Worm (Caenorhabditis elegans) whole organism, L3 larva: ENCODE data around the gene F21C10.11.

Source experiments
- aly-2 ChIP-seq: fragments of 150-350 bp; optimal IDR thresholded peaks from 2 replicates; lab custom pipeline; 2014; ENCODE audit warnings: missing biosample characterization, missing genetic modification characterization
- ceh-9 ChIP-seq: sonication (generic microtip); optimal IDR thresholded peaks from 2 replicates; lab custom pipeline; 2018; ENCODE audit warnings: missing biosample characterization, missing genetic modification characterization
- elt-3 ChIP-seq, 3 experiments: fragments of 150-350 bp in 1 of 3; sonication (generic microtip) in 2 of 3; optimal IDR thresholded peaks; 2 replicates in 2 of 3; 4 replicates in 1 of 3; lab custom pipeline; 2014 to 2017; ENCODE audit warnings: missing biosample characterization in 3 of 3, missing genetic modification characterization in 3 of 3
- jun-1 ChIP-seq: fragments of 150-350 bp; optimal IDR thresholded peaks from 2 replicates; lab custom pipeline; 2014; ENCODE audit warnings: missing biosample characterization, missing genetic modification reagents, missing genetic modification characterization
- mdl-1 ChIP-seq: fragments of 150-350 bp; optimal IDR thresholded peaks from 2 replicates; lab custom pipeline; 2014; ENCODE audit warnings: missing biosample characterization, missing genetic modification characterization
- pqm-1 ChIP-seq: fragments of 150-350 bp; optimal IDR thresholded peaks from 2 replicates; lab custom pipeline; 2017; ENCODE audit warnings: missing biosample characterization, missing genetic modification characterization, inconsistent platforms
- unc-62 ChIP-seq: fragments of 150-350 bp; sonication (generic microtip); optimal IDR thresholded peaks from 4 replicates; lab custom pipeline; 2014; ENCODE audit warnings: missing biosample characterization, missing genetic modification reagents, missing genetic modification characterization

DNA sequence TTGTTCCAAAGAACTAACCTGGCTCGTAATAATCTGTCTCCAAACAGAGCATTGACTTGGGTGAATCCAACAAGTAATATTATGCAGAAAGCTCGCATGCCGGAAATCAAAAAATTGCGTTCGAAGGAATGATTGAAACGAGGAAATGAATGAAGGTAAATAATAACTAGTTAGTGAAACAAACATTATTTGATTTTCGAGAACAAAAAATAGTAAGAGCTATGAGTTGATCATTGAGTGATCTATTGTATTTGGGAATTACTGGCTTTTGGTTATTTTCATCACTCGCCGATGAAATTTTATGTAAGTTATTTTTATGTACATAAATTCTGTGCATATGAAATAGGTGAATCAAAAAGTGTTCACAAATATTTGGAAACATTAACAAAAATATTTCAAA lies 31.5 kb downstream of the F21C10.11 start, which contains the start of gene B0222.5:
- TF ChIP-seq mdl-1 (tag; lab: Kevin White, UChicago) (no peak), unc-62 (GFP tag; lab: Kevin White, UChicago) (no peak), aly-2 (tag; lab: Kevin White, UChicago) (no peak), jun-1 (no peak), pqm-1 (tag; lab: Kevin White, UChicago) (no peak), elt-3 (tag; optimal IDR thresholded peaks at IDR 0.05; lab: Kevin White, UChicago) (no peak), ceh-9 (tag; lab: Kevin White, UChicago) (no peak)
